Worm (Caenorhabditis elegans) whole organism, early embryonic: Measurements from ENCODE around the gene Y38H8A.7.
"Not testable (repeated sequence)": the region's sequence is repeated elsewhere in the genome, so short reads cannot be mapped to it uniquely, and the experiment has no call there.

ENCODE experiments used
- ama-1 ChIP-seq: fragments of 150-350 bp; optimal IDR thresholded peaks from 2 replicates; lab custom pipeline; 2014
- ceh-13 ChIP-seq: fragments of 200-800 bp; sonication (Bioruptor generic); optimal IDR thresholded peaks from 2 replicates; lab custom pipeline; 2018; ENCODE audit warnings: mild to moderate bottlenecking, missing genetic modification characterization, missing compliant biosample characterization
- ceh-36 ChIP-seq: sonication (generic microtip); optimal IDR thresholded peaks from 2 replicates; lab custom pipeline; 2016; ENCODE audit warnings: missing genetic modification characterization, inconsistent platforms, missing compliant biosample characterization
- flt-1 ChIP-seq: fragments of 200-800 bp; sonication (Bioruptor generic); IDR thresholded peaks from 2 replicates; pipeline ENCODE4 v1.3.6; 2022; ENCODE audit warnings: missing genetic modification characterization, missing compliant biosample characterization
- hmbx-1 ChIP-seq: sonication (generic microtip); optimal IDR thresholded peaks from 2 replicates; lab custom pipeline; 2016; ENCODE audit warnings: mild to moderate bottlenecking, missing genetic modification characterization, missing compliant biosample characterization
- hmg-4 ChIP-seq: fragments of 200-800 bp; sonication (Bioruptor generic); optimal IDR thresholded peaks from 2 replicates; lab custom pipeline; 2018; ENCODE audit warnings: mild to moderate bottlenecking, missing genetic modification characterization, missing compliant biosample characterization
- hnd-1 ChIP-seq: sonication (generic microtip); optimal IDR thresholded peaks from 2 replicates; lab custom pipeline; 2016; ENCODE audit warnings: missing genetic modification characterization, missing compliant biosample characterization
- scrt-1 ChIP-seq: fragments of 200-800 bp; sonication (Bioruptor generic); IDR thresholded peaks from 2 replicates; pipeline ENCODE4 v1.3.6; 2022; ENCODE audit warnings: missing genetic modification characterization, missing compliant biosample characterization
- sea-1 ChIP-seq: fragments of 200-800 bp; sonication (Bioruptor generic); conservative IDR thresholded peaks from 2 replicates; pipeline ENCODE4 v1.3.6; 2022; ENCODE audit warnings: missing genetic modification characterization, missing compliant biosample characterization
- tbx-37 ChIP-seq: fragments of 200-800 bp; sonication (Bioruptor generic); conservative IDR thresholded peaks from 2 replicates; pipeline ENCODE4 v1.3.6; 2022; ENCODE audit warnings: missing genetic modification reagents, missing genetic modification characterization, missing compliant biosample characterization
- tra-4 ChIP-seq: sonication (generic microtip); optimal IDR thresholded peaks from 2 replicates; lab custom pipeline; 2017; ENCODE audit warnings: missing genetic modification characterization, missing compliant biosample characterization

ce11 chrIV:13430137-13430536 is 25.2 kb upstream of the Y38H8A.7 start:
- not testable (repeated sequence) for TF ChIP-seq scrt-1 (GFP tag; lab: Robert Waterston, UW); hmg-4; ama-1 (lab: Kevin White, UChicago); flt-1; sea-1 (GFP tag; lab: Robert Waterston, UW); tra-4 (tag; lab: Kevin White, UChicago); ceh-13; hnd-1 (tag; lab: Kevin White, UChicago); hmbx-1; ceh-36 (tag; lab: Kevin White, UChicago)
- TF ChIP-seq tbx-37 = 0 out of 2 replicates have a peak, but pooled peaks have one; percentile 16
